Worm (Caenorhabditis elegans) whole organism, L3 larva: ENCODE data around the gene W06G6.10.

Experiments
- ceh-16 ChIP-seq: sonication (generic microtip); optimal IDR thresholded peaks from 2 replicates; lab custom pipeline; 2017; ENCODE audit warnings: missing biosample characterization, missing genetic modification characterization
- ceh-9 ChIP-seq: sonication (generic microtip); optimal IDR thresholded peaks from 2 replicates; lab custom pipeline; 2018; ENCODE audit warnings: missing biosample characterization, missing genetic modification characterization
- jun-1 ChIP-seq: fragments of 150-350 bp; optimal IDR thresholded peaks from 2 replicates; lab custom pipeline; 2014; ENCODE audit warnings: missing biosample characterization, missing genetic modification reagents, missing genetic modification characterization
- lin-39 ChIP-seq: fragments of 150-350 bp; optimal IDR thresholded peaks from 2 replicates; lab custom pipeline; 2018; ENCODE audit warnings: missing biosample characterization, missing genetic modification reagents, missing genetic modification characterization
- nhr-25 ChIP-seq: sonication (generic microtip); optimal IDR thresholded peaks from 2 replicates; lab custom pipeline; 2017; ENCODE audit warnings: missing biosample characterization, missing genetic modification characterization
- nhr-28 ChIP-seq: fragments of 150-350 bp; optimal IDR thresholded peaks from 2 replicates; lab custom pipeline; 2014; ENCODE audit warnings: missing biosample characterization, missing genetic modification characterization
- pqm-1 ChIP-seq: fragments of 150-350 bp; optimal IDR thresholded peaks from 2 replicates; lab custom pipeline; 2017; ENCODE audit warnings: missing biosample characterization, missing genetic modification characterization, inconsistent platforms
- skn-1 ChIP-seq: fragments of 150-350 bp; optimal IDR thresholded peaks from 2 replicates; lab custom pipeline; 2014; ENCODE audit warnings: missing biosample characterization, missing genetic modification characterization
- snpc-4 ChIP-seq: fragments of 150-350 bp; optimal IDR thresholded peaks from 2 replicates; lab custom pipeline; 2014; ENCODE audit warnings: missing biosample characterization, missing genetic modification characterization
- unc-39 ChIP-seq: sonication (generic microtip); optimal IDR thresholded peaks from 4 replicates; lab custom pipeline; 2017; ENCODE audit warnings: missing biosample characterization, missing genetic modification characterization
- unc-62 ChIP-seq: fragments of 150-350 bp; sonication (generic microtip); optimal IDR thresholded peaks from 4 replicates; lab custom pipeline; 2014; ENCODE audit warnings: missing biosample characterization, missing genetic modification reagents, missing genetic modification characterization
- ztf-4 ChIP-seq: fragments of 150-350 bp; optimal IDR thresholded peaks from 2 replicates; lab custom pipeline; 2014; ENCODE audit warnings: missing biosample characterization, missing genetic modification characterization

ce11 chrV:16643558-16643957, 3.4 kb downstream of the W06G6.10 start, which contains the start of gene srw-77:
- no peak for TF ChIP-seq jun-1
- no peak for TF ChIP-seq lin-39 (tag; lab: Kevin White, UChicago)
- no peak for TF ChIP-seq snpc-4 (tag; lab: Kevin White, UChicago)
- no peak for TF ChIP-seq pqm-1 (tag; lab: Kevin White, UChicago)
- no peak for TF ChIP-seq unc-39 (tag; lab: Kevin White, UChicago)
- TF ChIP-seq skn-1 (tag; lab: Kevin White, UChicago): no peak
- TF ChIP-seq ztf-4 (tag; lab: Kevin White, UChicago): no peak
- TF ChIP-seq unc-62 (GFP tag; lab: Kevin White, UChicago): no peak
- no peak for TF ChIP-seq nhr-28 (tag; lab: Kevin White, UChicago)
- no peak for TF ChIP-seq nhr-25 (tag; lab: Kevin White, UChicago)
- TF ChIP-seq ceh-9: no peak
- no peak for TF ChIP-seq ceh-16 (tag; lab: Kevin White, UChicago)
